Worm (Caenorhabditis elegans): ENCODE results near the gene tax-6.

DNA sequence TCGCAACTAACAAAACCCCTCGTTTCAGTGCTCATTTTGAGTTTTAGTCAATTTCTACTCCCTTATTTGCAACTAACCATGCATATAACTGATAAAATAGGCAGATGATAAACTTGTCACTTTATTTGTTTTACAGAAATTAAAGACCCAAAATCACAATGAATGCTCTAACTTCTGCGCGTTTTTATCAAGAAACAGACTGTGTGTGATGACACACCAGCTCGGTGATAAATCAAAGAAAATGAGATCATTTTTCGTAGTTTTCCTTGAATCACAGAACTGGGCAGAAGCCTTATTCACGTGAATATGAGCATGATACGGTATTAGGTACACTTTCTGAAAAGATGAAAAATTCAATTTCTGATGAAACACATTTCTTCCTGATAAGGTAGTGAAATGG is 38.3 kb downstream of the tax-6 start:
- TF ChIP-seq pha-4 (tag; optimal IDR thresholded peaks at IDR 0.05) (no peak), elt-1 (tag; optimal IDR thresholded peaks at IDR 0.05; ENCODE audit: borderline replicate concordance, insufficient read depth) (no peak), lsy-2 (tag; optimal IDR thresholded peaks at IDR 0.05) (no peak)
